Worm (Caenorhabditis elegans): ENCODE results near the gene unc-17.

DNA sequence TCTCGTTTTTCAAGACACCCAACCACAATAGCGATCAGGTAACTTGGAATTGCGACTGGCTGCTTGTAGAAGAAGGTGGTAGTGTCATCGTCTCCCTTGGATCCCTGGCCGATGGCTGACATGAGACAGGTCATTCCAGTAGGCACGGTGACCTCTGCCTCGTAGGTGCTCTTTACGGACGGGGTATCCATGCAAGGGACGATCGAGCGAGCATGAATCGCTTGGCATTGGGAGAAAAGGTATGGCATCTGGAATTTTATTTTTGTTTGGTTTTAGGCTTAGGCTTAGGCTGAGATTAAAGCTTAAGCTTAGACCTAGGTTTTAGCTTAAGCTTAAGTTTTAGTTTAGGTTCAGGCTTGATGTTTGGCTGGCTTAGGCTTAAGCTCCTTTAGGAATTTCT is 13.5 kb downstream of the unc-17 start:
- no peak for TF ChIP-seq T22C8.4 (GFP tag; IDR thresholded peaks at IDR 0.05)
- no peak for TF ChIP-seq tab-1 (GFP tag; IDR thresholded peaks at IDR 0.05)
